Fruit fly (Drosophila melanogaster) whole organism, pupa: ENCODE measurements around the gene Manf.

Source experiments
- CG12605 ChIP-seq: fragments of 200-800 bp; sonication (Bioruptor generic); IDR thresholded peaks from 2 replicates; pipeline ENCODE4 v1.3.6; 2022; ENCODE audit warnings: missing biosample characterization, missing genetic modification characterization
- CG15710 ChIP-seq: fragments of 200-800 bp; sonication (Bioruptor generic); optimal IDR thresholded peaks from 2 replicates; lab custom pipeline; 2018; ENCODE audit warnings: missing biosample characterization, mild to moderate bottlenecking, missing genetic modification characterization, moderate library complexity
- CG32121 ChIP-seq: fragments of 200-800 bp; sonication (Bioruptor generic); IDR thresholded peaks from 2 replicates; pipeline ENCODE4 v1.3.6; 2022; ENCODE audit warnings: missing biosample characterization, missing genetic modification characterization
- CG8301 ChIP-seq: fragments of 200-800 bp; sonication (Bioruptor generic); optimal IDR thresholded peaks from 2 replicates; lab custom pipeline; 2018; ENCODE audit warnings: missing biosample characterization, mild to moderate bottlenecking, missing genetic modification characterization
- EcR ChIP-seq: fragments of 200-800 bp; sonication (Bioruptor generic); optimal IDR thresholded peaks from 3 replicates; lab custom pipeline; 2019; ENCODE audit warnings: missing biosample characterization, missing genetic modification characterization, mild to moderate bottlenecking, moderate library complexity, missing genetic modification reagents
- fd96Ca ChIP-seq: fragments of 200-800 bp; sonication (Bioruptor generic); IDR thresholded peaks from 3 replicates; pipeline ENCODE4 v1.3.6; 2022; ENCODE audit warnings: missing biosample characterization, missing genetic modification characterization

DNA sequence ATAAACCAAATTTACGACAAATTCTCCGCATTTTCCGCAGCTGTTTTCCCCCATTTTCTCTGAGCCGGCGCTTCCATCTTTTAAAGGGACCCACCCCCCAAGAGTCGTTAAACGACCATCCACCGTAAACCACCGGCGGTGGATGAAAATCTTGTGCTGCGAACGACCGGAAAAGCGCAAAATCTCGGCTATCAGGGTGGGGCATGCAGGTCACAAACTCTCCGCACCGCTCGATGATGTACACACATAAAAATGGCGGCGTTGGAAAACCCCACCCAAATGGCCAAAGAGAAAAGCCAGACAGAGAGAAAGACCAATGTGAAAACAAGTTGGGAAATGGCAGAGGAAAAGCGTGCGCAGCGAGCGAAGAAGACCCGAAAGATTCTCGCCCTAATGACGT is 36.4 kb downstream of the Manf start:
- TF ChIP-seq fd96Ca (GFP tag; lab: Robert Waterston, UW) (no peak), CG15710 (tag; lab: Kevin White, UChicago) (no peak), CG8301 (no peak), EcR (no peak), CG12605 (GFP tag; lab: Robert Waterston, UW) (no peak), CG32121 (GFP tag; lab: Robert Waterston, UW) (no peak)
